Worm (Caenorhabditis elegans): ENCODE data around the gene F37C12.18.

- TF ChIP-seq hmg-11 (tag; optimal IDR thresholded peaks at IDR 0.05) (peak; percentile 65), nhr-77 (tag; optimal IDR thresholded peaks at IDR 0.05) (no peak), nhr-67 (tag; optimal IDR thresholded peaks at IDR 0.05) (no peak), fkh-2 (tag; optimal IDR thresholded peaks at IDR 0.05) (no peak), ZK546.5 (tag; optimal IDR thresholded peaks at IDR 0.05) (peak; percentile 20), lsy-12 (tag; optimal IDR thresholded peaks at IDR 0.05) (peak; percentile 78), nhr-12 (tag; optimal IDR thresholded peaks at IDR 0.05) (no peak)
Measured at ce11 chrIII:7162065-7162762, 33.0 kb downstream of the F37C12.18 start, which contains the start of the genes syf-2 and K04G7.1.

Measured in whole organism, L3 larva.